Worm (Caenorhabditis elegans) whole organism, late embryonic: ENCODE results near the gene srh-229.
A peak's percentile ranks its signal among the peaks of the same experiment; 100 is the strongest.

Source experiments
- C08G9.2 ChIP-seq: sonication (generic microtip); optimal IDR thresholded peaks from 2 replicates; lab custom pipeline; 2016; ENCODE audit warnings: mild to moderate bottlenecking, missing genetic modification characterization, moderate library complexity, missing compliant biosample characterization
- F13H6.1 ChIP-seq: sonication (generic microtip); optimal IDR thresholded peaks from 2 replicates; lab custom pipeline; 2016; ENCODE audit warnings: missing genetic modification characterization, missing compliant biosample characterization
- K02D7.2 ChIP-seq: sonication (generic microtip); optimal IDR thresholded peaks from 2 replicates; lab custom pipeline; 2017; ENCODE audit warnings: mild to moderate bottlenecking, missing genetic modification characterization, missing compliant biosample characterization
- K09A11.1 ChIP-seq: sonication (generic microtip); optimal IDR thresholded peaks from 2 replicates; lab custom pipeline; 2017; ENCODE audit warnings: antibody characterized with exemption, mild to moderate bottlenecking, missing genetic modification characterization, missing compliant biosample characterization; ENCODE audit not compliant: insufficient read depth
- T23F11.4 ChIP-seq: fragments of 200-800 bp; sonication (Bioruptor generic); optimal IDR thresholded peaks from 2 replicates; lab custom pipeline; 2018; ENCODE audit warnings: mild to moderate bottlenecking, missing genetic modification characterization, missing compliant biosample characterization
- ahr-1 ChIP-seq: sonication (generic microtip); optimal IDR thresholded peaks from 2 replicates; lab custom pipeline; 2016; ENCODE audit warnings: missing genetic modification characterization, missing compliant biosample characterization
- ceh-14 ChIP-seq: sonication (generic microtip); optimal IDR thresholded peaks from 2 replicates; lab custom pipeline; 2016; ENCODE audit warnings: missing genotype, missing genetic modification characterization, missing compliant biosample characterization
- ceh-18 ChIP-seq: sonication (generic microtip); optimal IDR thresholded peaks from 2 replicates; lab custom pipeline; 2016; ENCODE audit warnings: missing genetic modification characterization, missing compliant biosample characterization
- ceh-19 ChIP-seq: fragments of 200-800 bp; sonication (Bioruptor generic); optimal IDR thresholded peaks from 2 replicates; lab custom pipeline; 2018; ENCODE audit warnings: mild to moderate bottlenecking, missing genetic modification characterization, missing compliant biosample characterization
- ceh-2 ChIP-seq: sonication (generic microtip); optimal IDR thresholded peaks from 2 replicates; lab custom pipeline; 2016; ENCODE audit warnings: missing genotype, missing genetic modification characterization, missing compliant biosample characterization
- ceh-24 ChIP-seq: sonication (generic microtip); optimal IDR thresholded peaks from 2 replicates; lab custom pipeline; 2016; ENCODE audit warnings: mild to moderate bottlenecking, missing genetic modification characterization, missing compliant biosample characterization
- ceh-30 ChIP-seq: fragments of 150-350 bp; optimal IDR thresholded peaks from 2 replicates; lab custom pipeline; 2014; ENCODE audit warnings: missing biosample characterization, missing genetic modification characterization
- ceh-31 ChIP-seq: sonication (generic microtip); optimal IDR thresholded peaks from 2 replicates; lab custom pipeline; 2016; ENCODE audit warnings: missing genetic modification characterization, missing compliant biosample characterization
- ceh-48 ChIP-seq: sonication (generic microtip); optimal IDR thresholded peaks from 2 replicates; lab custom pipeline; 2016; ENCODE audit warnings: missing genetic modification characterization, inconsistent platforms, missing compliant biosample characterization
- ceh-6 ChIP-seq: fragments of 200-800 bp; sonication (Bioruptor generic); optimal IDR thresholded peaks from 2 replicates; lab custom pipeline; 2018; ENCODE audit warnings: mild to moderate bottlenecking, missing genetic modification characterization, missing compliant biosample characterization
- che-1 ChIP-seq: sonication (generic microtip); optimal IDR thresholded peaks from 2 replicates; lab custom pipeline; 2016; ENCODE audit warnings: mild to moderate bottlenecking, missing genetic modification characterization, missing compliant biosample characterization
- dmd-4 ChIP-seq: sonication (generic microtip); optimal IDR thresholded peaks from 2 replicates; lab custom pipeline; 2016; ENCODE audit warnings: borderline replicate concordance, missing genetic modification characterization, missing compliant biosample characterization
- dve-1 ChIP-seq: sonication (generic microtip); optimal IDR thresholded peaks from 2 replicates; lab custom pipeline; 2017; ENCODE audit warnings: antibody characterized with exemption, mild to moderate bottlenecking, missing genetic modification characterization, missing compliant biosample characterization
- elt-4 ChIP-seq: sonication (generic microtip); optimal IDR thresholded peaks from 2 replicates; lab custom pipeline; 2016; ENCODE audit warnings: missing genetic modification characterization, missing compliant biosample characterization
- eyg-1 ChIP-seq: sonication (generic microtip); optimal IDR thresholded peaks from 2 replicates; lab custom pipeline; 2016; ENCODE audit warnings: missing genotype, missing genetic modification characterization, missing compliant biosample characterization
- fkh-6 ChIP-seq: sonication (generic microtip); optimal IDR thresholded peaks from 2 replicates; lab custom pipeline; 2016; ENCODE audit warnings: missing genetic modification characterization, missing compliant biosample characterization
- gmeb-2 ChIP-seq: sonication (generic microtip); optimal IDR thresholded peaks from 2 replicates; lab custom pipeline; 2016; ENCODE audit warnings: missing genetic modification characterization, inconsistent platforms, missing compliant biosample characterization
- hlh-13 ChIP-seq: fragments of 200-800 bp; sonication (Bioruptor generic); optimal IDR thresholded peaks from 2 replicates; lab custom pipeline; 2018; ENCODE audit warnings: mild to moderate bottlenecking, missing genetic modification characterization, missing compliant biosample characterization
- hlh-30 ChIP-seq: sonication (generic microtip); optimal IDR thresholded peaks from 2 replicates; lab custom pipeline; 2017; ENCODE audit warnings: antibody characterized with exemption, missing genetic modification characterization, missing compliant biosample characterization; ENCODE audit not compliant: insufficient read depth
- hlh-8 ChIP-seq: sonication (generic microtip); optimal IDR thresholded peaks from 2 replicates; lab custom pipeline; 2016; ENCODE audit warnings: missing genotype, missing genetic modification characterization, missing compliant biosample characterization
- lin-11 ChIP-seq: fragments of 200-800 bp; sonication (Bioruptor generic); optimal IDR thresholded peaks from 2 replicates; lab custom pipeline; 2018; ENCODE audit warnings: mild to moderate bottlenecking, missing genetic modification characterization, missing compliant biosample characterization
- madf-2 ChIP-seq: sonication (generic microtip); optimal IDR thresholded peaks from 2 replicates; lab custom pipeline; 2017; ENCODE audit warnings: missing genetic modification characterization, missing compliant biosample characterization
- nfya-1 ChIP-seq: sonication (generic microtip); optimal IDR thresholded peaks from 2 replicates; lab custom pipeline; 2017; ENCODE audit warnings: missing genetic modification characterization, mild to moderate bottlenecking, missing compliant biosample characterization, antibody characterized with exemption, moderate library complexity
- nhr-11 ChIP-seq: fragments of 150-350 bp; optimal IDR thresholded peaks from 2 replicates; lab custom pipeline; 2014; ENCODE audit warnings: missing biosample characterization, missing genetic modification characterization
- nhr-232 ChIP-seq: sonication (generic microtip); optimal IDR thresholded peaks from 2 replicates; lab custom pipeline; 2016; ENCODE audit warnings: missing genetic modification characterization, missing compliant biosample characterization
- npax-4 ChIP-seq: sonication (generic microtip); optimal IDR thresholded peaks from 2 replicates; lab custom pipeline; 2016; ENCODE audit warnings: missing genetic modification characterization, missing compliant biosample characterization
- odd-2 ChIP-seq: sonication (generic microtip); optimal IDR thresholded peaks from 2 replicates; lab custom pipeline; 2017; ENCODE audit warnings: antibody characterized with exemption, mild to moderate bottlenecking, missing genetic modification characterization, missing compliant biosample characterization
- pag-3 ChIP-seq: sonication (generic microtip); optimal IDR thresholded peaks from 2 replicates; lab custom pipeline; 2016; ENCODE audit warnings: missing compliant biosample characterization, missing genetic modification characterization, borderline replicate concordance
- pat-9 ChIP-seq: fragments of 200-800 bp; sonication (Bioruptor generic); optimal IDR thresholded peaks from 2 replicates; lab custom pipeline; 2018; ENCODE audit warnings: mild to moderate bottlenecking, missing genetic modification characterization, moderate library complexity, missing compliant biosample characterization
- pha-2 ChIP-seq: sonication (generic microtip); optimal IDR thresholded peaks from 2 replicates; lab custom pipeline; 2017; ENCODE audit warnings: mild to moderate bottlenecking, missing genetic modification characterization, missing compliant biosample characterization
- pha-4 ChIP-seq: fragments of 150-350 bp; optimal IDR thresholded peaks from 2 replicates; lab custom pipeline; 2018; ENCODE audit warnings: missing biosample characterization, missing genetic modification reagents, missing genetic modification characterization
- pqm-1 ChIP-seq: sonication (generic microtip); optimal IDR thresholded peaks from 2 replicates; lab custom pipeline; 2016; ENCODE audit warnings: missing genetic modification characterization, missing compliant biosample characterization
- pros-1 ChIP-seq: fragments of 150-350 bp; optimal IDR thresholded peaks from 2 replicates; lab custom pipeline; 2014; ENCODE audit warnings: missing biosample characterization, missing genetic modification reagents, missing genetic modification characterization
- sdc-2 ChIP-seq: sonication (generic microtip); optimal IDR thresholded peaks from 2 replicates; lab custom pipeline; 2016; ENCODE audit warnings: missing genotype, missing genetic modification characterization, missing compliant biosample characterization
- sox-2 ChIP-seq: fragments of 200-800 bp; sonication (Bioruptor generic); IDR thresholded peaks from 2 replicates; pipeline ENCODE4 v1.3.6; 2022; ENCODE audit warnings: missing genetic modification reagents, missing genetic modification characterization, missing compliant biosample characterization
- syd-9 ChIP-seq: sonication (generic microtip); optimal IDR thresholded peaks from 2 replicates; lab custom pipeline; 2016; ENCODE audit warnings: mild to moderate bottlenecking, missing genetic modification characterization, moderate library complexity, missing compliant biosample characterization
- tbx-2 ChIP-seq: sonication (generic microtip); optimal IDR thresholded peaks from 2 replicates; lab custom pipeline; 2016; ENCODE audit warnings: missing genetic modification characterization, missing compliant biosample characterization
- tbx-7 ChIP-seq: sonication (generic microtip); optimal IDR thresholded peaks from 2 replicates; lab custom pipeline; 2016; ENCODE audit warnings: missing genotype, missing genetic modification characterization, missing compliant biosample characterization
- ttx-3 ChIP-seq: sonication (generic microtip); optimal IDR thresholded peaks from 2 replicates; lab custom pipeline; 2016; ENCODE audit warnings: missing genetic modification reagents, missing genetic modification characterization, missing compliant biosample characterization
- unc-3 ChIP-seq, 2 experiments: fragments of 200-800 bp in 1 of 2; sonication (Bioruptor generic) in 1 of 2; sonication (generic microtip) in 1 of 2; conservative IDR thresholded peaks in 1 of 2; optimal IDR thresholded peaks in 1 of 2; 2 replicates each; pipeline versions ENCODE4 v1.3.6 to Lab custom; 2016 to 2022; ENCODE audit warnings: missing compliant biosample characterization in 2 of 2, missing genetic modification characterization in 2 of 2, missing genetic modification reagents in 1 of 2
- unc-55 ChIP-seq: sonication (generic microtip); optimal IDR thresholded peaks from 2 replicates; lab custom pipeline; 2017; ENCODE audit warnings: missing biosample characterization, missing genetic modification reagents, missing genetic modification characterization
- unc-86 ChIP-seq: sonication (generic microtip); optimal IDR thresholded peaks from 2 replicates; lab custom pipeline; 2016; ENCODE audit warnings: missing genetic modification characterization, missing compliant biosample characterization
- zip-5 ChIP-seq: sonication (generic microtip); optimal IDR thresholded peaks from 2 replicates; lab custom pipeline; 2016; ENCODE audit warnings: missing genetic modification characterization, missing compliant biosample characterization
- ztf-16 ChIP-seq: sonication (generic microtip); optimal IDR thresholded peaks from 2 replicates; lab custom pipeline; 2017; ENCODE audit warnings: missing genetic modification characterization, missing compliant biosample characterization

srh-229 gene

ce11 chrV:7472815-7473214 lies 31.4 kb downstream of the srh-229 start, which contains the start of gene str-28:
TSS of gene str-28 (minus strand) at chrV:7472915.
- TF ChIP-seq K09A11.1 (tag; lab: Kevin White, UChicago) (no peak), gmeb-2 (tag; lab: Kevin White, UChicago) (no peak), ceh-48 (tag; lab: Kevin White, UChicago) (no peak), npax-4 (tag; lab: Kevin White, UChicago) (no peak), ztf-16 (no peak), dve-1 (tag; lab: Kevin White, UChicago) (no peak), K02D7.2 (tag; lab: Kevin White, UChicago) (no peak), eyg-1 (tag; lab: Kevin White, UChicago) (no peak), ahr-1 (no peak), pat-9 (tag; lab: Kevin White, UChicago) (no peak), ceh-6 (GFP tag; lab: Kevin White, UChicago) (no peak)
- TF ChIP-seq, all 69 proteins: peak for 0

ce11 chrV:7465509-7465908 lies 38.7 kb downstream of the srh-229 start, which contains the start of gene F25E5.1:
TSS of gene F25E5.1 (plus strand) at chrV:7465884.
- TF ChIP-seq C08G9.2 (tag; lab: Kevin White, UChicago) (peak; percentile 81), ceh-18 (tag; lab: Kevin White, UChicago) (peak; percentile 30), nhr-232 (tag; lab: Kevin White, UChicago) (no peak), sox-2 (GFP tag; lab: Robert Waterston, UW) (no peak), pat-9 (tag; lab: Kevin White, UChicago) (no peak), madf-2 (tag; lab: Kevin White, UChicago) (no peak), pros-1 (peak; percentile 11), eyg-1 (tag; lab: Kevin White, UChicago) (peak; percentile 53), T23F11.4 (no peak), ttx-3 (tag; lab: Kevin White, UChicago) (no peak), lin-11 (tag; lab: Kevin White, UChicago) (no peak), ztf-16 (no peak), ceh-2 (peak; percentile 69), pqm-1 (tag; lab: Kevin White, UChicago) (no peak), tbx-2 (tag; lab: Kevin White, UChicago) (peak; percentile 80), ceh-30 (tag; lab: Kevin White, UChicago) (no peak), ceh-19 (GFP tag; lab: Kevin White, UChicago) (no peak), ceh-14 (tag; lab: Kevin White, UChicago) (peak; percentile 70), syd-9 (tag; lab: Kevin White, UChicago) (no peak), pha-2 (tag; lab: Kevin White, UChicago) (no peak), ceh-48 (tag; lab: Kevin White, UChicago) (no peak), unc-86 (tag; lab: Kevin White, UChicago) (peak; percentile 15), ceh-6 (GFP tag; lab: Kevin White, UChicago) (no peak), elt-4 (no peak), zip-5 (tag; lab: Kevin White, UChicago) (peak; percentile 42), sdc-2 (peak; percentile 47), dmd-4 (tag; lab: Kevin White, UChicago) (peak; percentile 27), pha-4 (tag; lab: Kevin White, UChicago) (no peak), nhr-11 (no peak), ceh-24 (no peak), ceh-31 (tag; lab: Kevin White, UChicago) (peak; percentile 95), odd-2 (tag; lab: Kevin White, UChicago) (no peak), dve-1 (tag; lab: Kevin White, UChicago) (no peak), fkh-6 (peak; percentile 53), unc-55 (GFP tag; lab: Kevin White, UChicago) (peak; percentile 2), che-1 (tag; lab: Kevin White, UChicago) (no peak), nfya-1 (tag; lab: Kevin White, UChicago) (peak; percentile 70), hlh-30 (tag; lab: Kevin White, UChicago) (peak; percentile 50), hlh-13 (GFP tag; lab: Kevin White, UChicago) (no peak), pag-3 (peak; percentile 18), F13H6.1 (tag; lab: Kevin White, UChicago) (peak; percentile 25), unc-3 (GFP tag; conservative IDR thresholded peaks at IDR 0.05; lab: Robert Waterston, UW) (no peak), unc-3 (tag; optimal IDR thresholded peaks at IDR 0.05; lab: Kevin White, UChicago) (no peak), tbx-7 (peak; percentile 53), hlh-8 (peak; percentile 59)
